Fruit fly (Drosophila melanogaster): ENCODE measurements around the gene nebu.

nebu gene

dm6 chr3L:12792933-12793448 lies 49.9 kb downstream of the nebu start (continued):
- TF ChIP-seq CG10274 (GFP tag; optimal IDR thresholded peaks at IDR 0.05) (peak; percentile 1), Fer1 (GFP tag; optimal IDR thresholded peaks at IDR 0.05) (peak; percentile 74), sug (tag; optimal IDR thresholded peaks at IDR 0.05) (peak; percentile 56), fd3F (GFP tag; optimal IDR thresholded peaks at IDR 0.05) (peak; percentile 39), tio (GFP tag; optimal IDR thresholded peaks at IDR 0.05) (peak; percentile 30), CG12744 (GFP tag; optimal IDR thresholded peaks at IDR 0.05) (no peak), esg (GFP tag; conservative IDR thresholded peaks at IDR 0.05) (0 out of 2 replicates have a peak, but pooled peaks have one; percentile 18), Fer2 (tag; optimal IDR thresholded peaks at IDR 0.05) (peak; percentile 33), nmo (GFP tag; optimal IDR thresholded peaks at IDR 0.05) (peak; percentile 7), Oli (tag; optimal IDR thresholded peaks at IDR 0.05) (peak; percentile 59), CG4820 (GFP tag; optimal IDR thresholded peaks at IDR 0.05) (peak; percentile 15), lmd (GFP tag; IDR thresholded peaks at IDR 0.05) (peak; percentile 64; the same call in 1 of the 2 replicates), Hmx (GFP tag; optimal IDR thresholded peaks at IDR 0.05) (peak; percentile 70), tx (GFP tag; optimal IDR thresholded peaks at IDR 0.05) (no peak), pum (GFP tag; optimal IDR thresholded peaks at IDR 0.05) (peak; percentile 51), vvl (GFP tag; IDR thresholded peaks at IDR 0.05) (peak; percentile 55), Usf (GFP tag; optimal IDR thresholded peaks at IDR 0.05) (peak; percentile 12), NfI (GFP tag; optimal IDR thresholded peaks at IDR 0.05) (peak; percentile 30), CG6689 (GFP tag; IDR thresholded peaks at IDR 0.05) (peak; percentile 60), crp (GFP tag; optimal IDR thresholded peaks at IDR 0.05) (no peak), CoRest (tag; optimal IDR thresholded peaks at IDR 0.05) (peak; percentile 80), CG10979 (tag; optimal IDR thresholded peaks at IDR 0.05) (peak; percentile 69), CG18599 (GFP tag; optimal IDR thresholded peaks at IDR 0.05) (peak; percentile 72), CG14860 (GFP tag; IDR thresholded peaks at IDR 0.05; ENCODE audit: partially characterized antibody) (no peak), CG1603 (tag; optimal IDR thresholded peaks at IDR 0.05) (peak; percentile 1), mam (GFP tag; optimal IDR thresholded peaks at IDR 0.05) (peak; percentile 32), CrebB (tag; optimal IDR thresholded peaks at IDR 0.05) (peak; percentile 58), E2f2 (GFP tag; IDR thresholded peaks at IDR 0.05) (peak; percentile 35; the same call in 1 of the 2 replicates), Six4 (GFP tag; optimal IDR thresholded peaks at IDR 0.05) (no peak), CG17829 (tag; optimal IDR thresholded peaks at IDR 0.05) (peak; percentile 67), CG14050 (GFP tag; IDR thresholded peaks at IDR 0.05) (0 out of 3 replicates have a peak, but pooled peaks have one; percentile 9), Sox100B (GFP tag; optimal IDR thresholded peaks at IDR 0.05) (peak; percentile 74), Mad (GFP tag; optimal IDR thresholded peaks at IDR 0.05) (peak; percentile 24), Xrp1 (GFP tag; IDR thresholded peaks at IDR 0.05) (peak; percentile 64; the same call in 1 of the 2 replicates), CG32767 (GFP tag; IDR thresholded peaks at IDR 0.05) (0 out of 2 replicates have a peak, but pooled peaks have one; percentile 33), CG10209 (GFP tag; optimal IDR thresholded peaks at IDR 0.05) (peak; percentile 40), D19A (tag; optimal IDR thresholded peaks at IDR 0.05) (peak; percentile 62), corto (GFP tag; optimal IDR thresholded peaks at IDR 0.05) (peak; percentile 55), chif (GFP tag; optimal IDR thresholded peaks at IDR 0.05) (peak in 1 of 2 experiments; percentile 6), dysf (GFP tag; IDR thresholded peaks at IDR 0.05) (peak; percentile 55; the same call in 2 of the 3 replicates), CG10267 (tag; optimal IDR thresholded peaks at IDR 0.05) (peak; percentile 65), CG1233 (GFP tag; optimal IDR thresholded peaks at IDR 0.05) (peak; percentile 55), nau (GFP tag; optimal IDR thresholded peaks at IDR 0.05) (peak; percentile 36), pzg (GFP tag; optimal IDR thresholded peaks at IDR 0.05) (no peak), CG10543 (GFP tag; optimal IDR thresholded peaks at IDR 0.05) (peak; percentile 11), Awh (GFP tag; IDR thresholded peaks at IDR 0.05) (peak; percentile 55; the same call in 1 of the 2 replicates), CG30403 (GFP tag; optimal IDR thresholded peaks at IDR 0.05) (peak; percentile 73), BEAF-32 (GFP tag; optimal IDR thresholded peaks at IDR 0.05) (no peak), sob (GFP tag; IDR thresholded peaks at IDR 0.05) (0 out of 2 replicates have a peak, but pooled peaks have one; percentile 38)
